Worm (Caenorhabditis elegans) whole organism, L4 larva: ENCODE measurements around the gene Y41D4B.15.
"Not testable (repeated sequence)": the region's sequence is repeated elsewhere in the genome, so short reads cannot be mapped to it uniquely, and the experiment has no call there.

Source experiments
- F37D6.2 ChIP-seq: sonication (generic microtip); optimal IDR thresholded peaks from 2 replicates; lab custom pipeline; 2016; ENCODE audit warnings: mild to moderate bottlenecking, missing genetic modification characterization, missing compliant biosample characterization
- F44E2.7 ChIP-seq: fragments of 200-800 bp; sonication (Bioruptor generic); IDR thresholded peaks from 2 replicates; pipeline ENCODE4 v2.1.2; 2022; ENCODE audit warnings: missing genetic modification characterization, missing compliant biosample characterization
- R02D3.7 ChIP-seq: fragments of 150-350 bp; sonication (generic microtip); optimal IDR thresholded peaks from 3 replicates; lab custom pipeline; 2014; ENCODE audit warnings: missing biosample characterization, missing genetic modification characterization
- Y48G9A.11 ChIP-seq: fragments of 200-800 bp; sonication (Bioruptor generic); IDR thresholded peaks from 2 replicates; pipeline ENCODE4 v1.3.6; 2022; ENCODE audit warnings: missing genetic modification reagents, missing genetic modification characterization, missing compliant biosample characterization
- aha-1 ChIP-seq: fragments of 150-350 bp; peaks from one replicate; lab custom pipeline; 2014; ENCODE audit warnings: missing biosample characterization, missing genetic modification characterization
- aly-2 ChIP-seq: sonication (generic microtip); optimal IDR thresholded peaks from 2 replicates; lab custom pipeline; 2018; ENCODE audit warnings: missing biosample characterization, missing genetic modification characterization
- attf-4 ChIP-seq: sonication (generic microtip); optimal IDR thresholded peaks from 3 replicates; lab custom pipeline; 2017; ENCODE audit warnings: missing biosample characterization, missing genetic modification characterization
- ceh-28 ChIP-seq: fragments of 150-350 bp; optimal IDR thresholded peaks from 2 replicates; lab custom pipeline; 2014; ENCODE audit warnings: missing biosample characterization, missing genetic modification reagents, missing genetic modification characterization
- daf-8 ChIP-seq: fragments of 200-800 bp; sonication (Bioruptor generic); IDR thresholded peaks from 2 replicates; pipeline ENCODE4 v1.3.6; 2022; ENCODE audit warnings: missing genetic modification characterization, missing compliant biosample characterization
- dmd-8 ChIP-seq: fragments of 200-800 bp; sonication (Bioruptor generic); IDR thresholded peaks from 2 replicates; pipeline ENCODE4 v1.3.6; 2022; ENCODE audit warnings: missing genetic modification characterization, missing compliant biosample characterization
- dve-1 ChIP-seq: sonication (generic microtip); optimal IDR thresholded peaks from 2 replicates; lab custom pipeline; 2017; ENCODE audit warnings: antibody characterized with exemption, mild to moderate bottlenecking, missing genetic modification characterization, missing compliant biosample characterization; ENCODE audit not compliant: insufficient read depth
- hlh-11 ChIP-seq: fragments of 200-800 bp; sonication (Bioruptor generic); optimal IDR thresholded peaks from 2 replicates; lab custom pipeline; 2018; ENCODE audit warnings: mild to moderate bottlenecking, missing genetic modification characterization, missing compliant biosample characterization
- hlh-30 ChIP-seq: sonication (generic microtip); optimal IDR thresholded peaks from 2 replicates; lab custom pipeline; 2017; ENCODE audit warnings: antibody characterized with exemption, mild to moderate bottlenecking, missing genetic modification characterization, missing compliant biosample characterization; ENCODE audit not compliant: insufficient read depth
- jun-1 ChIP-seq: fragments of 150-350 bp; optimal IDR thresholded peaks from 2 replicates; lab custom pipeline; 2014; ENCODE audit warnings: missing biosample characterization, missing genetic modification reagents, missing genetic modification characterization
- madf-5 ChIP-seq, 2 experiments: fragments of 200-800 bp; sonication (Bioruptor generic); IDR thresholded peaks; 2 replicates each; pipeline ENCODE4 v1.3.6; 2022; ENCODE audit warnings: missing compliant biosample characterization in 2 of 2, missing genetic modification characterization in 2 of 2
- mdl-1 ChIP-seq, 2 experiments: fragments of 150-350 bp in 1 of 2; sonication (generic microtip) in 1 of 2; optimal IDR thresholded peaks; 2 replicates each; lab custom pipeline; 2014 to 2017; ENCODE audit warnings: missing biosample characterization in 2 of 2, missing genetic modification characterization in 2 of 2
- mes-2 ChIP-seq: sonication (generic microtip); optimal IDR thresholded peaks from 2 replicates; lab custom pipeline; 2016; ENCODE audit warnings: missing genotype, mild to moderate bottlenecking, missing genetic modification characterization, missing compliant biosample characterization; ENCODE audit not compliant: poor library complexity, severe bottlenecking
- nhr-10 ChIP-seq: fragments of 150-350 bp; optimal IDR thresholded peaks from 2 replicates; lab custom pipeline; 2014; ENCODE audit warnings: missing biosample characterization, missing genetic modification characterization
- nhr-102 ChIP-seq: sonication (generic microtip); optimal IDR thresholded peaks from 2 replicates; lab custom pipeline; 2016; ENCODE audit warnings: mild to moderate bottlenecking, missing genetic modification characterization, moderate library complexity, missing compliant biosample characterization
- nhr-11 ChIP-seq: fragments of 150-350 bp; optimal IDR thresholded peaks from 2 replicates; lab custom pipeline; 2014; ENCODE audit warnings: missing biosample characterization, missing genetic modification characterization
- nhr-28 ChIP-seq: fragments of 150-350 bp; optimal IDR thresholded peaks from 2 replicates; lab custom pipeline; 2014; ENCODE audit warnings: missing biosample characterization, missing genetic modification characterization
- nhr-48 ChIP-seq: sonication (generic microtip); optimal IDR thresholded peaks from 2 replicates; lab custom pipeline; 2016; ENCODE audit warnings: mild to moderate bottlenecking, missing genetic modification characterization, missing compliant biosample characterization
- saeg-2 ChIP-seq: fragments of 200-800 bp; sonication (Bioruptor generic); IDR thresholded peaks from 2 replicates; pipeline ENCODE4 v1.3.6; 2022; ENCODE audit warnings: missing genetic modification reagents, missing genetic modification characterization, missing compliant biosample characterization
- spr-1 ChIP-seq: sonication (generic microtip); optimal IDR thresholded peaks from 2 replicates; lab custom pipeline; 2016; ENCODE audit warnings: mild to moderate bottlenecking, missing genetic modification characterization, missing compliant biosample characterization
- unc-39 ChIP-seq: sonication (generic microtip); optimal IDR thresholded peaks from 2 replicates; lab custom pipeline; 2017; ENCODE audit warnings: missing biosample characterization, missing genetic modification characterization
- unc-62 ChIP-seq, 3 experiments: fragments of 150-350 bp in 1 of 3; sonication (generic microtip); optimal IDR thresholded peaks in 2 of 3; peaks in 1 of 3; 1 replicate in 1 of 3; 2 replicates in 2 of 3; lab custom pipeline; 2014 to 2017; ENCODE audit warnings: missing biosample characterization in 3 of 3, missing genetic modification characterization in 3 of 3, missing genetic modification reagents in 3 of 3, missing genotype in 1 of 3
- ztf-11 ChIP-seq: fragments of 150-350 bp; optimal IDR thresholded peaks from 2 replicates; lab custom pipeline; 2014; ENCODE audit warnings: missing biosample characterization, missing genetic modification characterization

Y41D4B.15 gene

ce11 chrIV:1602936-1603457 is 39.1 kb downstream of the Y41D4B.15 start:
- peak; percentile 87 for TF ChIP-seq ceh-28 (tag; lab: Kevin White, UChicago)
- peak; percentile 95 for TF ChIP-seq aha-1
- TF ChIP-seq dmd-8 (GFP tag; lab: Robert Waterston, UW) = no peak
- TF ChIP-seq, all 104 proteins: peak for 2

ce11 chrIV:1605276-1605762 is 41.4 kb downstream of the Y41D4B.15 start, which contains the start of gene Y41D4B.11:
Gene Y41D4B.11 (plus strand): TSS chrIV:1605712.
- TF ChIP-seq aly-2 (no peak), unc-62 (GFP tag; optimal IDR thresholded peaks at IDR 0.05 in 1 of 2; lab: Kevin White, UChicago) (peak in 1 of 2 experiments; percentile 91), unc-62 (tag; optimal IDR thresholded peaks at IDR 0.05; lab: Kevin White, UChicago) (no peak), saeg-2 (no peak)

ce11 chrIV:1609973-1610372 is 46.1 kb downstream of the Y41D4B.15 start, which contains the start of gene dsl-3:
Gene dsl-3 (plus strand): TSS chrIV:1610273.
- TF ChIP-seq daf-8 (GFP tag; lab: Robert Waterston, UW); jun-1 (tag; lab: Kevin White, UChicago); hlh-11: not testable (repeated sequence)

ce11 chrIV:1613592-1613991 is 49.7 kb downstream of the Y41D4B.15 start, which contains the start of gene nhr-122:
Gene nhr-122 (plus strand): TSS chrIV:1613892.
- TF ChIP-seq mdl-1 (tag; optimal IDR thresholded peaks at IDR 0.05; lab: Kevin White, UChicago) (peak in 1 of 2 experiments; percentile 36), F44E2.7 (no peak), aha-1 (peak; percentile 9), mes-2 (tag; lab: Kevin White, UChicago) (peak; percentile 30), ztf-11 (tag; lab: Kevin White, UChicago) (no peak), nhr-102 (tag; lab: Kevin White, UChicago) (no peak), nhr-28 (tag; lab: Kevin White, UChicago) (no peak), hlh-30 (tag; lab: Kevin White, UChicago) (peak; percentile 12), madf-5 (GFP tag; IDR thresholded peaks at IDR 0.05; lab: Robert Waterston, UW) (no peak), dve-1 (tag; lab: Kevin White, UChicago) (peak; percentile 21), R02D3.7 (no peak), nhr-10 (tag; lab: Kevin White, UChicago) (no peak), nhr-11 (no peak), unc-39 (tag; lab: Kevin White, UChicago) (no peak), Y48G9A.11 (GFP tag; lab: Robert Waterston, UW) (no peak), attf-4 (tag; lab: Kevin White, UChicago) (no peak), spr-1 (tag; lab: Kevin White, UChicago) (no peak), F37D6.2 (tag; lab: Kevin White, UChicago) (no peak), nhr-48 (tag; lab: Kevin White, UChicago) (no peak)
- TF ChIP-seq, all 104 proteins: peak for 5
